Fruit fly (Drosophila melanogaster) whole organism, embryonic: Measurements from ENCODE around the gene CG17764.
A peak's percentile ranks its signal among the peaks of the same experiment; 100 is the strongest.

ENCODE experiments used
- Adf1 ChIP-seq: fragments of 200-800 bp; sonication (Bioruptor generic); IDR thresholded peaks from 2 replicates; pipeline ENCODE4 v1.3.6; 2022; ENCODE audit warnings: missing biosample characterization, missing genetic modification characterization
- Blimp-1 ChIP-seq: fragments of 200-800 bp; sonication (Bioruptor generic); optimal IDR thresholded peaks from 3 replicates; lab custom pipeline; 2018; ENCODE audit warnings: missing biosample characterization, missing genetic modification characterization, mild to moderate bottlenecking, moderate library complexity, missing genetic modification reagents
- C15 ChIP-seq: fragments of 200-800 bp; sonication (Bioruptor generic); IDR thresholded peaks from 3 replicates; pipeline ENCODE4 v1.3.6; 2022; ENCODE audit warnings: missing biosample characterization, missing genetic modification characterization
- CG10147 ChIP-seq: fragments of 200-800 bp; sonication (Bioruptor generic); optimal IDR thresholded peaks from 2 replicates; lab custom pipeline; 2019; ENCODE audit warnings: missing biosample characterization, mild to moderate bottlenecking, missing genetic modification characterization, moderate library complexity
- CG10267 ChIP-seq: fragments of 200-800 bp; sonication (Bioruptor generic); optimal IDR thresholded peaks from 2 replicates; lab custom pipeline; 2018; ENCODE audit warnings: missing biosample characterization, mild to moderate bottlenecking, missing genetic modification characterization, moderate library complexity
- CG11247 ChIP-seq: fragments of 200-800 bp; sonication (Bioruptor generic); IDR thresholded peaks from 2 replicates; pipeline ENCODE4 v1.3.6; 2022; ENCODE audit warnings: missing biosample characterization, missing genetic modification characterization
- CG15514 ChIP-seq: fragments of 200-800 bp; sonication (Bioruptor generic); optimal IDR thresholded peaks from 3 replicates; lab custom pipeline; 2017; ENCODE audit warnings: missing biosample characterization, missing genetic modification characterization, mild to moderate bottlenecking, moderate library complexity, missing genetic modification reagents
- CG16815 ChIP-seq: fragments of 200-800 bp; sonication (Bioruptor generic); optimal IDR thresholded peaks from 3 replicates; lab custom pipeline; 2017; ENCODE audit warnings: missing biosample characterization, mild to moderate bottlenecking, missing genetic modification characterization
- CG17829 ChIP-seq: fragments of 200-800 bp; optimal IDR thresholded peaks from 2 replicates; lab custom pipeline; 2019; ENCODE audit warnings: missing biosample characterization, mild to moderate bottlenecking, missing genetic modification characterization, moderate library complexity
- CG2199 ChIP-seq: fragments of 200-800 bp; sonication (Bioruptor generic); IDR thresholded peaks from 3 replicates; pipeline ENCODE4 v1.3.6; 2022; ENCODE audit warnings: missing biosample characterization, missing genetic modification characterization
- CG2202 ChIP-seq: fragments of 200-800 bp; sonication (Bioruptor generic); optimal IDR thresholded peaks from 2 replicates; lab custom pipeline; 2018; ENCODE audit warnings: missing biosample characterization, mild to moderate bottlenecking, missing genetic modification characterization
- CG2712 ChIP-seq: fragments of 200-800 bp; optimal IDR thresholded peaks from 3 replicates; lab custom pipeline; 2019; ENCODE audit warnings: missing biosample characterization, mild to moderate bottlenecking, missing genetic modification characterization, moderate library complexity
- CG3163 ChIP-seq: fragments of 200-800 bp; sonication (Bioruptor generic); optimal IDR thresholded peaks from 3 replicates; lab custom pipeline; 2016; ENCODE audit warnings: missing biosample characterization, missing genetic modification characterization
- CG34224 ChIP-seq: fragments of 200-800 bp; sonication (Bioruptor generic); IDR thresholded peaks from 3 replicates; pipeline ENCODE4 v1.3.6; 2022; ENCODE audit warnings: missing biosample characterization, missing genetic modification characterization; ENCODE audit not compliant: partially characterized antibody
- CG43689 ChIP-seq: fragments of 200-800 bp; sonication (Bioruptor generic); IDR thresholded peaks from 2 replicates; pipeline ENCODE4 v1.3.6; 2022; ENCODE audit warnings: missing biosample characterization, missing genetic modification characterization
- CG5180 ChIP-seq: fragments of 200-800 bp; sonication (Bioruptor generic); optimal IDR thresholded peaks from 3 replicates; lab custom pipeline; 2017; ENCODE audit warnings: missing biosample characterization, missing genetic modification characterization, mild to moderate bottlenecking, moderate library complexity, missing genetic modification reagents
- CG6854 ChIP-seq: fragments of 200-800 bp; sonication (Bioruptor generic); optimal IDR thresholded peaks from 3 replicates; lab custom pipeline; 2017; ENCODE audit warnings: missing biosample characterization, mild to moderate bottlenecking, missing genetic modification characterization
- CG7963 ChIP-seq: fragments of 200-800 bp; sonication (Bioruptor generic); IDR thresholded peaks from 3 replicates; pipeline ENCODE4 v1.3.6; 2022; ENCODE audit warnings: missing biosample characterization, missing genetic modification characterization; ENCODE audit not compliant: partially characterized antibody
- CG8089 ChIP-seq: fragments of 200-800 bp; sonication (Bioruptor generic); optimal IDR thresholded peaks from 3 replicates; lab custom pipeline; 2016; ENCODE audit warnings: missing biosample characterization, missing genetic modification characterization
- CG8388 ChIP-seq: fragments of 200-800 bp; sonication (Bioruptor generic); optimal IDR thresholded peaks from 2 replicates; lab custom pipeline; 2019; ENCODE audit warnings: missing biosample characterization, mild to moderate bottlenecking, missing genetic modification characterization, moderate library complexity
- CG9817 ChIP-seq: fragments of 200-800 bp; sonication (Bioruptor generic); optimal IDR thresholded peaks from 2 replicates; lab custom pipeline; 2018; ENCODE audit warnings: missing biosample characterization, mild to moderate bottlenecking, missing genetic modification characterization, moderate library complexity
- CrebB ChIP-seq: fragments of 200-800 bp; sonication (Bioruptor generic); optimal IDR thresholded peaks from 3 replicates; lab custom pipeline; 2018; ENCODE audit warnings: missing biosample characterization, mild to moderate bottlenecking, missing genetic modification characterization
- Dip3 ChIP-seq: fragments of 200-800 bp; sonication (Bioruptor generic); optimal IDR thresholded peaks from 3 replicates; lab custom pipeline; 2016; ENCODE audit warnings: missing biosample characterization, missing genetic modification characterization
- Dref ChIP-seq: fragments of 200-800 bp; sonication (Bioruptor generic); IDR thresholded peaks from 2 replicates; pipeline ENCODE4 v1.3.6; 2022; ENCODE audit warnings: missing biosample characterization, missing genetic modification characterization
- E2f1 ChIP-seq: fragments of 200-800 bp; sonication (Bioruptor generic); IDR thresholded peaks from 2 replicates; pipeline ENCODE4 v1.3.6; 2022; ENCODE audit warnings: missing biosample characterization, missing genetic modification characterization
- Hr78 ChIP-seq, 2 experiments: fragments of 200-800 bp in 1 of 2; fragments of >200 bp in 1 of 2; sonication (Bioruptor generic) in 1 of 2; optimal IDR thresholded peaks; 2 replicates each; lab custom pipeline; 2017 to 2019; ENCODE audit warnings: missing biosample characterization in 2 of 2, missing genetic modification characterization in 2 of 2, mild to moderate bottlenecking in 1 of 2, moderate library complexity in 1 of 2
- Mad ChIP-seq: fragments of 200-800 bp; sonication (Bioruptor generic); optimal IDR thresholded peaks from 2 replicates; lab custom pipeline; 2016; ENCODE audit warnings: missing biosample characterization, missing genetic modification characterization
- NC2α ChIP-seq: fragments of 200-800 bp; sonication (Bioruptor generic); optimal IDR thresholded peaks from 2 replicates; lab custom pipeline; 2016; ENCODE audit warnings: missing biosample characterization, missing genetic modification characterization
- NK7.1 ChIP-seq: fragments of 200-800 bp; sonication (Bioruptor generic); optimal IDR thresholded peaks from 3 replicates; lab custom pipeline; 2016; ENCODE audit warnings: missing biosample characterization, missing genetic modification characterization
- PHDP ChIP-seq: fragments of 200-800 bp; sonication (Bioruptor generic); optimal IDR thresholded peaks from 3 replicates; lab custom pipeline; 2018; ENCODE audit warnings: missing biosample characterization, mild to moderate bottlenecking, missing genetic modification characterization, moderate library complexity
- Pdp1 ChIP-seq, 2 experiments: fragments of 200-800 bp; sonication (Bioruptor generic); optimal IDR thresholded peaks; 3 replicates each; lab custom pipeline; 2016; ENCODE audit warnings: missing biosample characterization in 2 of 2, missing genetic modification characterization in 2 of 2, mild to moderate bottlenecking in 1 of 2, moderate library complexity in 1 of 2
- Ssrp ChIP-seq: fragments of 200-800 bp; sonication (Bioruptor generic); optimal IDR thresholded peaks from 2 replicates; lab custom pipeline; 2018; ENCODE audit warnings: missing biosample characterization, mild to moderate bottlenecking, missing genetic modification characterization, moderate library complexity
- abd-A ChIP-seq: fragments of 200-800 bp; sonication (Bioruptor generic); optimal IDR thresholded peaks from 3 replicates; lab custom pipeline; 2019; ENCODE audit warnings: missing biosample characterization, mild to moderate bottlenecking, missing genetic modification characterization, moderate library complexity
- al ChIP-seq: fragments of 200-800 bp; sonication (Bioruptor generic); IDR thresholded peaks from 2 replicates; pipeline ENCODE4 v1.3.6; 2022; ENCODE audit warnings: missing biosample characterization, missing genetic modification characterization
- ara ChIP-seq: fragments of 200-800 bp; sonication (Bioruptor generic); IDR thresholded peaks from 2 replicates; pipeline ENCODE4 v1.3.6; 2022; ENCODE audit warnings: missing biosample characterization, missing genetic modification characterization
- dpn ChIP-seq, 2 experiments: fragments of 200-800 bp; sonication (Bioruptor generic); optimal IDR thresholded peaks; 3 replicates each; lab custom pipeline; 2016; ENCODE audit warnings: missing biosample characterization in 2 of 2, missing genetic modification characterization in 2 of 2
- fd96Cb ChIP-seq: fragments of 200-800 bp; sonication (Bioruptor generic); optimal IDR thresholded peaks from 2 replicates; lab custom pipeline; 2018; ENCODE audit warnings: missing biosample characterization, mild to moderate bottlenecking, missing genetic modification characterization, moderate library complexity
- gro ChIP-seq: fragments of 200-800 bp; sonication (Bioruptor generic); optimal IDR thresholded peaks from 2 replicates; lab custom pipeline; 2016; ENCODE audit warnings: missing biosample characterization, missing genetic modification characterization
- gt ChIP-seq: fragments of 200-800 bp; sonication (Bioruptor generic); IDR thresholded peaks from 2 replicates; pipeline ENCODE4 v1.3.6; 2022; ENCODE audit warnings: missing biosample characterization, missing genetic modification characterization
- hb ChIP-seq: fragments of 200-800 bp; sonication (Bioruptor generic); IDR thresholded peaks from 3 replicates; pipeline ENCODE4 v1.3.6; 2022; ENCODE audit warnings: missing biosample characterization, missing genetic modification characterization; ENCODE audit not compliant: partially characterized antibody
- ind ChIP-seq: fragments of 200-800 bp; sonication (Bioruptor generic); optimal IDR thresholded peaks from 3 replicates; lab custom pipeline; 2016; ENCODE audit warnings: missing biosample characterization, missing genetic modification characterization
- lilli ChIP-seq: fragments of 200-800 bp; sonication (Bioruptor generic); optimal IDR thresholded peaks from 3 replicates; lab custom pipeline; 2016; ENCODE audit warnings: missing biosample characterization, missing genetic modification characterization
- lola ChIP-seq, 3 experiments: fragments of >200 bp in 2 of 3; fragments of 200-800 bp in 1 of 3; sonication (Bioruptor generic) in 1 of 3; optimal IDR thresholded peaks; 2 replicates each; lab custom pipeline; 2017 to 2019; ENCODE audit warnings: missing biosample characterization in 3 of 3, missing genetic modification characterization in 3 of 3, mild to moderate bottlenecking in 1 of 3, moderate library complexity in 1 of 3
- slou ChIP-seq: fragments of 200-800 bp; sonication (Bioruptor generic); optimal IDR thresholded peaks from 3 replicates; lab custom pipeline; 2016; ENCODE audit warnings: missing biosample characterization, missing genetic modification characterization
- sna ChIP-seq: fragments of 200-800 bp; sonication (Bioruptor generic); IDR thresholded peaks from 2 replicates; pipeline ENCODE4 v1.3.6; 2022; ENCODE audit warnings: missing biosample characterization, missing genetic modification characterization; ENCODE audit not compliant: partially characterized antibody
- sqz ChIP-seq: fragments of 200-800 bp; sonication (Bioruptor generic); optimal IDR thresholded peaks from 3 replicates; lab custom pipeline; 2018; ENCODE audit warnings: missing biosample characterization, mild to moderate bottlenecking, missing genetic modification characterization
- stc ChIP-seq: fragments of 200-800 bp; sonication (Bioruptor generic); IDR thresholded peaks from 2 replicates; pipeline ENCODE4 v1.3.6; 2022; ENCODE audit warnings: missing biosample characterization, missing genetic modification characterization
- tin ChIP-seq: fragments of 200-800 bp; sonication (Bioruptor generic); optimal IDR thresholded peaks from 3 replicates; lab custom pipeline; 2016; ENCODE audit warnings: missing biosample characterization, missing genetic modification characterization

The CG17764 gene

DNA sequence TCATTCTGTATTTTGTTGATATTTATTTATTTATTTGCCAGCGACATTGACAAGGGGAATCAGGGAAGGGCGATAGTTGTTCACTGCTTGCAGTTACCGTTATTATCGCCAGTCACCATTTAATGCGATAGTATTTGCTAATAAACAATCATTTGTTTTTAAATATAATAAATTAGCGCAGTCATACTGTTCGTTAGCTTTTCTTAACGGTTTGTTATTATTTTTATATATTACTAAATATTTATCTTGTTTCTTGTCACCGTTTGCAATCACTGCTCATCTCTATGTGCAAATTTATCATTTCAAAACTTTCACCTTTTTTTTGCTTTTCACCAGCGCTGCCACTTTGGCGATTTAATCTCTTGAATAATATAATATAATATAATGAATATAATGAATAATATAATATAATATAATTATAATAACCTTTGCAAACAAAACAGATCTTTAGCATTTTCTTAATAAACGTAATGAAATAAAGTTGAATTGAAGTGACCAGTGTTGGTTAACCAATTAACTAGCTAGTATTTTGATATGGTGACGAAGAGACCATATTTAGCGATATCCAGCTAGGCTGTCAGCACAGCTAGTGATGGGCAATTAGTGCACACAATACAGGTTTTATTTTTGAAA, 22.2 kb upstream of the CG17764 start, which contains the start of the genes CG3309 and XRCC1 (continued):
- no peak for TF ChIP-seq slou
- TF ChIP-seq C15 (GFP tag; lab: Robert Waterston, UW), result peak; percentile 28; the same call in 1 of the 3 replicates
- no peak for TF ChIP-seq gro (GFP tag; lab: Kevin White, UChicago)
- peak; percentile 76 for TF ChIP-seq CG7963 (GFP tag; lab: Robert Waterston, UW)
- TF ChIP-seq lilli (GFP tag; lab: Kevin White, UChicago), result peak; percentile 54
- TF ChIP-seq stc (GFP tag; lab: Robert Waterston, UW), result peak; percentile 48; the same call in 1 of the 2 replicates
- peak; percentile 47 for TF ChIP-seq CG17829 (tag; lab: Kevin White, UChicago)
- peak in 1 of 3 experiments; percentile 46 for TF ChIP-seq lola (GFP tag; optimal IDR thresholded peaks at IDR 0.05; lab: Kevin White, UChicago)
- peak; percentile 39 for TF ChIP-seq PHDP
- TF ChIP-seq fd96Cb (tag; lab: Kevin White, UChicago), result peak; percentile 23
- TF ChIP-seq CG15514 (GFP tag; lab: Kevin White, UChicago), result peak; percentile 32
- TF ChIP-seq tin (GFP tag; lab: Kevin White, UChicago), result peak; percentile 17
- peak; percentile 33 for TF ChIP-seq CG8388 (GFP tag; lab: Kevin White, UChicago)
- TF ChIP-seq CG10147 (GFP tag; lab: Kevin White, UChicago), result peak; percentile 14
- TF ChIP-seq CG10267 (tag; lab: Kevin White, UChicago), result peak; percentile 89
- peak; percentile 89 for TF ChIP-seq sqz (GFP tag; lab: Kevin White, UChicago)
- TF ChIP-seq ind (GFP tag; lab: Kevin White, UChicago), result peak; percentile 31
- peak; percentile 51 for TF ChIP-seq Ssrp
- no peak for TF ChIP-seq Dip3 (GFP tag; lab: Kevin White, UChicago)
- TF ChIP-seq CG8089 (GFP tag; lab: Kevin White, UChicago), result no peak
- TF ChIP-seq al (GFP tag; lab: Robert Waterston, UW), result peak; percentile 59
- TF ChIP-seq CG5180, result no peak
- TF ChIP-seq Dref (GFP tag; lab: Robert Waterston, UW), result 0 out of 2 replicates have a peak, but pooled peaks have one; percentile 30
- TF ChIP-seq CG2199 (GFP tag; lab: Robert Waterston, UW), result no peak
- TF ChIP-seq CG43689 (GFP tag; lab: Robert Waterston, UW), result no peak
- TF ChIP-seq E2f1 (GFP tag; lab: Robert Waterston, UW), result peak; percentile 31; the same call in 1 of the 2 replicates
- peak in 1 of 2 experiments; percentile 41 for TF ChIP-seq dpn (GFP tag; optimal IDR thresholded peaks at IDR 0.05; lab: Kevin White, UChicago)
- peak; percentile 71 for TF ChIP-seq CG2712
- TF ChIP-seq Hr78 (GFP tag; optimal IDR thresholded peaks at IDR 0.05; lab: Kevin White, UChicago), result no peak
- TF ChIP-seq CG9817 (tag; lab: Kevin White, UChicago), result peak; percentile 54
- TF ChIP-seq sna (GFP tag; lab: Robert Waterston, UW), result peak; percentile 87
- TF ChIP-seq CG16815, result peak; percentile 23
- TF ChIP-seq abd-A, result no peak
- TF ChIP-seq Adf1 (GFP tag; lab: Robert Waterston, UW), result peak; percentile 38; the same call in 1 of the 2 replicates
- TF ChIP-seq gt, result peak; percentile 28; the same call in 1 of the 2 replicates
- no peak for TF ChIP-seq CrebB (tag; lab: Kevin White, UChicago)
- no peak for TF ChIP-seq CG2202 (tag; lab: Kevin White, UChicago)
- TF ChIP-seq CG34224, result peak; percentile 65
- peak; percentile 95 for TF ChIP-seq Blimp-1 (GFP tag; lab: Kevin White, UChicago)
- no peak for TF ChIP-seq NK7.1 (GFP tag; lab: Kevin White, UChicago)
- TF ChIP-seq Pdp1 (GFP tag; optimal IDR thresholded peaks at IDR 0.05; lab: Kevin White, UChicago), result peak in 1 of 2 experiments; percentile 15
- no peak for TF ChIP-seq CG3163
- peak; percentile 81 for TF ChIP-seq hb (GFP tag; lab: Robert Waterston, UW)
- peak; percentile 55; the same call in 1 of the 2 replicates for TF ChIP-seq ara (GFP tag; lab: Robert Waterston, UW)
- TF ChIP-seq NC2α (GFP tag; lab: Kevin White, UChicago), result no peak
- no peak for TF ChIP-seq CG6854 (GFP tag; lab: Kevin White, UChicago)
- TF ChIP-seq Mad (GFP tag; lab: Kevin White, UChicago), result peak; percentile 34
- 0 out of 2 replicates have a peak, but pooled peaks have one; percentile 7 for TF ChIP-seq CG11247 (GFP tag; lab: Robert Waterston, UW)
